Fruit fly (Drosophila melanogaster) whole organism, wandering third instar larva: Measurements from ENCODE around the gene PAPLA1.

Source experiments
- Abd-B ChIP-seq: fragments of >200 bp; optimal IDR thresholded peaks from 2 replicates; lab custom pipeline; 2017; ENCODE audit warnings: missing biosample characterization, missing genetic modification characterization
- CrebA ChIP-seq: fragments of 200-800 bp; sonication (Bioruptor generic); optimal IDR thresholded peaks from 2 replicates; lab custom pipeline; 2016; ENCODE audit warnings: missing biosample characterization, mild to moderate bottlenecking, missing genetic modification characterization, borderline replicate concordance
- Dfd ChIP-seq: fragments of >200 bp; optimal IDR thresholded peaks from 2 replicates; lab custom pipeline; 2017; ENCODE audit warnings: missing biosample characterization, missing genetic modification characterization
- Dif ChIP-seq: fragments of 200-275, 200-300 bp; sonication (Bioruptor generic); optimal IDR thresholded peaks from 2 replicates; lab custom pipeline; 2018; ENCODE audit warnings: missing biosample characterization, missing genetic modification characterization; ENCODE audit not compliant: partially characterized antibody
- GATAd ChIP-seq: sonication (Bioruptor generic); optimal IDR thresholded peaks from 2 replicates; lab custom pipeline; 2016; ENCODE audit warnings: missing biosample characterization, missing genetic modification characterization
- HLH106 ChIP-seq: fragments of 200-800 bp; optimal IDR thresholded peaks from 3 replicates; lab custom pipeline; 2019; ENCODE audit warnings: missing biosample characterization, mild to moderate bottlenecking, missing genetic modification characterization, moderate library complexity
- Hnf4 ChIP-seq: fragments of 200-800 bp; sonication (Bioruptor generic); optimal IDR thresholded peaks from 2 replicates; lab custom pipeline; 2016; ENCODE audit warnings: missing biosample characterization, mild to moderate bottlenecking, missing genetic modification characterization
- Hr78 ChIP-seq: fragments of >200 bp; optimal IDR thresholded peaks from 2 replicates; lab custom pipeline; 2017; ENCODE audit warnings: missing biosample characterization, missing genetic modification characterization
- Hr83 ChIP-seq: fragments of 200-300 bp; sonication (Bioruptor generic); optimal IDR thresholded peaks from 2 replicates; lab custom pipeline; 2016; ENCODE audit warnings: missing biosample characterization, mild to moderate bottlenecking, missing genetic modification characterization, moderate library complexity; ENCODE audit not compliant: poor library complexity, severe bottlenecking
- Jra ChIP-seq: sonication (Bioruptor generic); optimal IDR thresholded peaks from 2 replicates; lab custom pipeline; 2016; ENCODE audit warnings: missing biosample characterization, missing genetic modification characterization
- Mio ChIP-seq: sonication (Bioruptor generic); optimal IDR thresholded peaks from 2 replicates; lab custom pipeline; 2016; ENCODE audit warnings: missing biosample characterization, missing genetic modification characterization
- Myc ChIP-seq: fragments of >200 bp; optimal IDR thresholded peaks from 2 replicates; lab custom pipeline; 2017
- N ChIP-seq: fragments of >200 bp; optimal IDR thresholded peaks from 2 replicates; lab custom pipeline; 2018; ENCODE audit warnings: missing biosample characterization, missing external identifiers, missing genetic modification characterization
- OdsH ChIP-seq: fragments of 200-800 bp; sonication (Bioruptor generic); optimal IDR thresholded peaks from 2 replicates; lab custom pipeline; 2016; ENCODE audit warnings: missing biosample characterization, mild to moderate bottlenecking, missing genetic modification characterization
- Rel ChIP-seq, 2 experiments: fragments of 200-800 bp; sonication (Bioruptor generic) in 1 of 2; optimal IDR thresholded peaks; 2 replicates in 1 of 2; 3 replicates in 1 of 2; lab custom pipeline; 2016 to 2019; ENCODE audit warnings: mild to moderate bottlenecking in 2 of 2, missing biosample characterization in 2 of 2, missing genetic modification characterization in 2 of 2, moderate library complexity in 1 of 2
- Sp1 ChIP-seq: fragments of 200-800 bp; sonication (Bioruptor generic); optimal IDR thresholded peaks from 3 replicates; lab custom pipeline; 2019; ENCODE audit warnings: missing biosample characterization, mild to moderate bottlenecking, missing genetic modification characterization, moderate library complexity
- Vsx2 ChIP-seq: fragments of 200-300, 225-300 bp; sonication (Bioruptor generic); optimal IDR thresholded peaks from 2 replicates; lab custom pipeline; 2018; ENCODE audit warnings: missing biosample characterization, missing genetic modification characterization; ENCODE audit not compliant: partially characterized antibody
- br ChIP-seq: fragments of 200-800 bp; sonication (Bioruptor generic); optimal IDR thresholded peaks from 2 replicates; lab custom pipeline; 2016; ENCODE audit warnings: missing biosample characterization, missing genetic modification characterization
- brk ChIP-seq: fragments of 200-800 bp; sonication (Bioruptor generic); optimal IDR thresholded peaks from 2 replicates; lab custom pipeline; 2016; ENCODE audit warnings: missing biosample characterization, mild to moderate bottlenecking, missing genetic modification characterization
- dl ChIP-seq, 2 experiments: fragments of 175-275, 200-275 bp in 1 of 2; fragments of 200-275 bp in 1 of 2; sonication (Bioruptor generic); optimal IDR thresholded peaks; lab custom pipeline; 2018; ENCODE audit warnings: mild to moderate bottlenecking in 2 of 2, missing biosample characterization in 2 of 2, missing genetic modification characterization in 2 of 2, moderate library complexity in 2 of 2; ENCODE audit not compliant: partially characterized antibody in 2 of 2, insufficient read depth in 1 of 2
- dmrt93B ChIP-seq: fragments of 200-800 bp; sonication (Bioruptor generic); optimal IDR thresholded peaks from 2 replicates; lab custom pipeline; 2018; ENCODE audit warnings: missing biosample characterization, mild to moderate bottlenecking, missing genetic modification characterization
- dsf ChIP-seq: sonication (Bioruptor generic); optimal IDR thresholded peaks from 2 replicates; lab custom pipeline; 2016; ENCODE audit warnings: missing biosample characterization, missing genetic modification characterization, borderline replicate concordance
- ey ChIP-seq: fragments of 200-800 bp; sonication (Bioruptor generic); optimal IDR thresholded peaks from 2 replicates; lab custom pipeline; 2016; ENCODE audit warnings: missing biosample characterization, missing genetic modification characterization
- foxo ChIP-seq, 2 experiments: fragments of 200-800 bp; sonication (Bioruptor generic); optimal IDR thresholded peaks; 2 replicates in 1 of 2; 3 replicates in 1 of 2; lab custom pipeline; 2016 to 2017; ENCODE audit warnings: missing biosample characterization in 2 of 2, missing genetic modification characterization in 2 of 2
- fru ChIP-seq: fragments of 200-800 bp; sonication (Bioruptor generic); optimal IDR thresholded peaks from 3 replicates; lab custom pipeline; 2016; ENCODE audit warnings: missing biosample characterization, mild to moderate bottlenecking, missing genetic modification characterization
- h ChIP-seq: fragments of 200-800 bp; sonication (Bioruptor generic); optimal IDR thresholded peaks from 3 replicates; lab custom pipeline; 2016; ENCODE audit warnings: missing biosample characterization, mild to moderate bottlenecking, missing genetic modification characterization
- lola ChIP-seq: fragments of >200 bp; optimal IDR thresholded peaks from 2 replicates; lab custom pipeline; 2017; ENCODE audit warnings: missing biosample characterization, missing genetic modification characterization
- pan ChIP-seq: fragments of >200 bp; optimal IDR thresholded peaks from 2 replicates; lab custom pipeline; 2017
- psq ChIP-seq: fragments of 200-800 bp; sonication (Bioruptor generic); optimal IDR thresholded peaks from 3 replicates; lab custom pipeline; 2017; ENCODE audit warnings: missing biosample characterization, mild to moderate bottlenecking, missing genetic modification characterization, moderate library complexity
- sage ChIP-seq: fragments of 200-800 bp; sonication (Bioruptor generic); optimal IDR thresholded peaks from 2 replicates; lab custom pipeline; 2016; ENCODE audit warnings: missing biosample characterization, mild to moderate bottlenecking, missing genetic modification characterization
- sv ChIP-seq: fragments of 200-800 bp; sonication (Bioruptor generic); optimal IDR thresholded peaks from 3 replicates; lab custom pipeline; 2016; ENCODE audit warnings: missing biosample characterization, missing genetic modification characterization
- tai ChIP-seq: sonication (Bioruptor generic); optimal IDR thresholded peaks from 2 replicates; lab custom pipeline; 2016; ENCODE audit warnings: missing biosample characterization, missing genetic modification characterization
- usp ChIP-seq: fragments of >200 bp; optimal IDR thresholded peaks from 2 replicates; lab custom pipeline; 2017; ENCODE audit warnings: missing biosample characterization, missing genetic modification characterization
- woc ChIP-seq: sonication (Bioruptor generic); optimal IDR thresholded peaks from 2 replicates; lab custom pipeline; 2016; ENCODE audit warnings: missing biosample characterization, mild to moderate bottlenecking, missing genetic modification characterization

PAPLA1 gene

dm6 chr2L:8104094-8104493 is 55.3 kb downstream of the PAPLA1 start:
- no peak for TF ChIP-seq N (GFP tag; lab: Kevin White, UChicago)
- no peak for TF ChIP-seq lola (GFP tag; lab: Kevin White, UChicago)
- peak in 1 of 2 experiments; percentile 47 for TF ChIP-seq dl (GFP tag; optimal IDR thresholded peaks at IDR 0.05; lab: Kevin White, UChicago; ENCODE audit: insufficient read depth in 1 of 2, partially characterized antibody in 2 of 2)
- TF ChIP-seq Dif (GFP tag; lab: Kevin White, UChicago): peak; percentile 65
- TF ChIP-seq Vsx2 (GFP tag; lab: Kevin White, UChicago): peak; percentile 97
- no peak for TF ChIP-seq Sp1 (GFP tag; lab: Kevin White, UChicago)

dm6 chr2L:8103073-8103472 is 56.4 kb downstream of the PAPLA1 start:
- no peak for TF ChIP-seq dmrt93B
- TF ChIP-seq pan (lab: Kevin White, UChicago): peak; percentile 83

- TF ChIP-seq Sp1 (GFP tag; lab: Kevin White, UChicago) (peak; percentile 35), OdsH (GFP tag; lab: Kevin White, UChicago) (peak; percentile 19), Jra (GFP tag; lab: Kevin White, UChicago) (peak; percentile 33), CrebA (GFP tag; lab: Kevin White, UChicago) (no peak), fru (GFP tag; lab: Kevin White, UChicago) (peak; percentile 28), sage (peak; percentile 27), pan (lab: Kevin White, UChicago) (no peak), Mio (GFP tag; lab: Kevin White, UChicago) (no peak), N (GFP tag; lab: Kevin White, UChicago) (no peak), Dfd (no peak), sv (no peak), Abd-B (no peak), tai (GFP tag; lab: Kevin White, UChicago) (no peak), Hnf4 (peak; percentile 21), h (peak; percentile 69), psq (GFP tag; lab: Kevin White, UChicago) (no peak), Hr78 (GFP tag; lab: Kevin White, UChicago) (no peak), Dif (GFP tag; lab: Kevin White, UChicago) (no peak), HLH106 (tag; lab: Kevin White, UChicago) (peak; percentile 56), ey (no peak), dsf (GFP tag; lab: Kevin White, UChicago) (no peak), foxo (GFP tag; optimal IDR thresholded peaks at IDR 0.05; lab: Kevin White, UChicago) (peak in 1 of 2 experiments; percentile 2), brk (peak; percentile 28), Hr83 (GFP tag; lab: Kevin White, UChicago) (no peak), Myc (lab: Kevin White, UChicago) (no peak), GATAd (GFP tag; lab: Kevin White, UChicago) (no peak), br (peak; percentile 27), Rel (GFP tag; optimal IDR thresholded peaks at IDR 0.05; lab: Kevin White, UChicago) (no peak), Rel (tag; optimal IDR thresholded peaks at IDR 0.05; lab: Kevin White, UChicago) (peak; percentile 47), usp (GFP tag; lab: Kevin White, UChicago) (no peak), woc (no peak), dmrt93B (peak; percentile 14), lola (GFP tag; lab: Kevin White, UChicago) (no peak)
- TF ChIP-seq, all 38 proteins: peak for 13
These were observed 58.7 kb downstream of the PAPLA1 start for dm6 chr2L:8100489-8101352.
